Fruit fly (Drosophila melanogaster): ENCODE results near the gene Ipo9.

DNA sequence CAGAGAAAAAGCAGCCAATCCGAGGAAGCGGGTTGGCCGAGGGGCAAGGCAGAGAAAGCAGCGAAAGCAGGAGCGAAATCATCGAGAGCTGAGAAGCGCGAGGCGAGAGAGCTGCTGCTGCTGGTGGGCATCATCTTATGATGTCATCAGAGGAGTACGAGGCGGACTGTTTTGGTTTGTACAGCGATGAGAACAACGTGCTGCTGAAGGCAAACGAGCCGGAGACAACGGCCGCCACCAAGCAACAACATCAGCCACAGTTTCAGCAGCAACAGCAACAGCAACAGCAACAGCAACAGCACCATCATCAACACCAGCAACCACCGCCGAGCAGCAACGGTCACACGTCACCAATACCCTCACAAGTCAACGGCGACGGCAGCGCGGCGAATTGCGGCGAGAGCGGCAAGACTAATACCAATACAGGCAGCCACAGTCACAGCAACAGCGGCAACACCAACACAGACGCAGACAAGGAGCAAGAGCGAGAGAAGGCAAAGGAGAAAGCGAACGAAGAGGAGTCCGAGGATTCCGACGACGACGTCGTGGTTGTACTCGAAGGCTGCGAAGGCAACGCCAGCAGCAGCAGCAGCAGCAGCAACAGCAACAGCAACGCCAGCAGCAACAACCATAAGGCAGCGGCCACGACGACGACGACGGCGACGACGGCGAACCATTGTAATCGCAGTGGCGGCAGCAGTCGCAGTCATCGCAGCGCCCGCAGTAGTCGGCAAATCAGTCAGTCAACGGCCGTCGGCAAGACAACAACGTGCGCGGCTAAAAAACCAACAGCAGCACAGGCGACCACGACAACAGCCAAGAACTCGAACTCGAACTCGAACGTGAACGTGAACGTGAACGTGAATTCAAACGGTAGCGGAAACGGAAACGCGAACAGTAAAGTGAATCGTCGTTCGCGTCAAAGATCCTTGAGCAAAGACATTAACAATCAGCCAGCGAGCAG, 40.0 kb upstream of the Ipo9 start:
- no peak for TF ChIP-seq pan (optimal IDR thresholded peaks at IDR 0.05)
- no peak for TF ChIP-seq Dll (optimal IDR thresholded peaks at IDR 0.05)
- no peak for TF ChIP-seq usp (GFP tag; optimal IDR thresholded peaks at IDR 0.05)
- TF ChIP-seq EcR (GFP tag; optimal IDR thresholded peaks at IDR 0.05): no peak
- no peak for TF ChIP-seq CG8478 (optimal IDR thresholded peaks at IDR 0.05)

Data from whole organism.